Worm (Caenorhabditis elegans): Measurements from ENCODE around the gene mop-25.2.

Gene mop-25.2

ce11 chrII:9674678-9675077 lies 28.8 kb downstream of the mop-25.2 start, which contains the start of gene arc-1:
arc-1 (plus strand) TSS chrII:9674978.
- no peak for TF ChIP-seq unc-62 (GFP tag; optimal IDR thresholded peaks at IDR 0.05)

ce11 chrII:9671308-9671707 lies 32.2 kb downstream of the mop-25.2 start, which contains the start of gene ZK1320.7:
ZK1320.7 (plus strand) TSS chrII:9671608.
- no peak for TF ChIP-seq unc-62 (GFP tag; optimal IDR thresholded peaks at IDR 0.05)

ce11 chrII:9668959-9669358 lies 34.5 kb downstream of the mop-25.2 start, which contains the start of gene taf-8:
taf-8 (plus strand) TSS chrII:9669318.
- TF ChIP-seq unc-62 (GFP tag; optimal IDR thresholded peaks at IDR 0.05) = no peak

ce11 chrII:9667382-9667781 lies 36.1 kb downstream of the mop-25.2 start, which contains the start of gene ZK1320.11:
ZK1320.11 (plus strand) TSS chrII:9667624.
- TF ChIP-seq unc-62 (GFP tag; optimal IDR thresholded peaks at IDR 0.05) = no peak

ce11 chrII:9665577-9665976 lies 37.9 kb downstream of the mop-25.2 start, which contains the start of gene ZK1320.5:
ZK1320.5 (minus strand) TSS chrII:9665677.
- TF ChIP-seq unc-62 (GFP tag; optimal IDR thresholded peaks at IDR 0.05) = no peak

ce11 chrII:9662797-9663196 lies 40.7 kb downstream of the mop-25.2 start, which contains the start of gene cyp-13A10:
cyp-13A10 (minus strand) TSS chrII:9662884.
- no peak for TF ChIP-seq unc-62 (GFP tag; optimal IDR thresholded peaks at IDR 0.05)

ce11 chrII:9662160-9662559 lies 41.3 kb downstream of the mop-25.2 start:
- no peak for TF ChIP-seq unc-62 (GFP tag; optimal IDR thresholded peaks at IDR 0.05)

- TF ChIP-seq unc-62 (GFP tag; optimal IDR thresholded peaks at IDR 0.05) = no peak
These were observed 43.1 kb downstream of the mop-25.2 start, which contains the start of gene ZK1320.3 for ce11 chrII:9660379-9660778. ZK1320.3 (minus strand) TSS chrII:9660419.

ce11 chrII:9658915-9659314 lies 44.6 kb downstream of the mop-25.2 start, which contains the start of gene ZK1320.2:
ZK1320.2 (minus strand) TSS chrII:9659002.
- TF ChIP-seq unc-62 (GFP tag; optimal IDR thresholded peaks at IDR 0.05) = no peak

ce11 chrII:9656210-9656755 lies 47.2 kb downstream of the mop-25.2 start, which contains the start of gene gstk-1:
gstk-1 (plus strand) TSS chrII:9656705.
- TF ChIP-seq unc-62 (GFP tag; optimal IDR thresholded peaks at IDR 0.05) = no peak

ce11 chrII:9655530-9656139 lies 47.9 kb downstream of the mop-25.2 start, which contains the start of gene ZK1307.1:
ZK1307.1 (minus strand) TSS chrII:9655580.
- TF ChIP-seq unc-62 (GFP tag; optimal IDR thresholded peaks at IDR 0.05) = no peak

- no peak for TF ChIP-seq unc-62 (GFP tag; optimal IDR thresholded peaks at IDR 0.05)
These were observed 49.8 kb downstream of the mop-25.2 start, which contains the start of gene ZK1307.2 for ce11 chrII:9653679-9654078. ZK1307.2 (minus strand) TSS chrII:9653952.

ce11 chrII:9652919-9653318 lies 50.6 kb downstream of the mop-25.2 start, which contains the start of gene ZK1307.3:
ZK1307.3 (minus strand) TSS chrII:9653019.
- no peak for TF ChIP-seq unc-62 (GFP tag; optimal IDR thresholded peaks at IDR 0.05)

ce11 chrII:9651700-9652099 lies 51.8 kb downstream of the mop-25.2 start, which contains the start of gene ZK1307.4:
ZK1307.4 (minus strand) TSS chrII:9651800.
- no peak for TF ChIP-seq unc-62 (GFP tag; optimal IDR thresholded peaks at IDR 0.05)

Measured in whole organism, dauer.